Fruit fly (Drosophila melanogaster) whole organism, embryonic: ENCODE data around the gene CG43407.

Experiments
- B-H2 ChIP-seq: fragments of 200-800 bp; sonication (Bioruptor generic); optimal IDR thresholded peaks from 2 replicates; lab custom pipeline; 2018; ENCODE audit warnings: missing biosample characterization, mild to moderate bottlenecking, missing genetic modification characterization
- CG10209 ChIP-seq: fragments of 200-800 bp; sonication (Bioruptor generic); optimal IDR thresholded peaks from 3 replicates; lab custom pipeline; 2017; ENCODE audit warnings: missing biosample characterization, mild to moderate bottlenecking, missing genetic modification characterization, missing genetic modification reagents
- CG10321 ChIP-seq: fragments of 200-800 bp; sonication (Bioruptor generic); IDR thresholded peaks from 2 replicates; pipeline ENCODE4 v1.3.6; 2022; ENCODE audit warnings: missing biosample characterization, missing genetic modification characterization
- CG11093 ChIP-seq: fragments of 200-800 bp; sonication (Bioruptor generic); IDR thresholded peaks from 3 replicates; pipeline ENCODE4 v1.3.6; 2022; ENCODE audit warnings: missing biosample characterization, missing genetic modification characterization
- CG12071 ChIP-seq: fragments of 200-800 bp; sonication (Bioruptor generic); optimal IDR thresholded peaks from 3 replicates; lab custom pipeline; 2018; ENCODE audit warnings: missing biosample characterization, mild to moderate bottlenecking, missing genetic modification characterization
- CG12236 ChIP-seq: fragments of 200-800 bp; sonication (Bioruptor generic); optimal IDR thresholded peaks from 2 replicates; lab custom pipeline; 2016; ENCODE audit warnings: missing biosample characterization, missing genetic modification characterization
- CG13123 ChIP-seq: fragments of 200-800 bp; sonication (Bioruptor generic); optimal IDR thresholded peaks from 2 replicates; lab custom pipeline; 2016; ENCODE audit warnings: missing biosample characterization, missing genetic modification characterization
- CG16863 ChIP-seq: fragments of 200-800 bp; sonication (Bioruptor generic); optimal IDR thresholded peaks from 3 replicates; lab custom pipeline; 2016; ENCODE audit warnings: missing biosample characterization, missing genetic modification characterization
- CG17359 ChIP-seq: fragments of 200-800 bp; sonication (Bioruptor generic); optimal IDR thresholded peaks from 3 replicates; lab custom pipeline; 2018; ENCODE audit warnings: missing biosample characterization, mild to moderate bottlenecking, missing genetic modification characterization, moderate library complexity
- CG31441 ChIP-seq: fragments of 200-800 bp; sonication (Bioruptor generic); IDR thresholded peaks from 2 replicates; pipeline ENCODE4 v1.3.6; 2022; ENCODE audit warnings: missing biosample characterization, missing genetic modification characterization
- CG4854 ChIP-seq: fragments of 200-800 bp; sonication (Bioruptor generic); optimal IDR thresholded peaks from 2 replicates; lab custom pipeline; 2016; ENCODE audit warnings: missing biosample characterization, missing genetic modification characterization, inconsistent platforms
- CG5180 ChIP-seq: fragments of 200-800 bp; sonication (Bioruptor generic); optimal IDR thresholded peaks from 3 replicates; lab custom pipeline; 2017; ENCODE audit warnings: missing biosample characterization, missing genetic modification characterization, mild to moderate bottlenecking, moderate library complexity, missing genetic modification reagents
- CG6175 ChIP-seq: fragments of 200-800 bp; sonication (Bioruptor generic); IDR thresholded peaks from 3 replicates; pipeline ENCODE4 v1.3.6; 2022; ENCODE audit warnings: missing biosample characterization, missing genetic modification characterization
- CG6254 ChIP-seq: fragments of 200-800 bp; sonication (Bioruptor generic); optimal IDR thresholded peaks from 3 replicates; lab custom pipeline; 2017; ENCODE audit warnings: mild to moderate bottlenecking, missing biosample characterization, missing genetic modification reagents, missing genetic modification characterization
- CG6791 ChIP-seq: fragments of 200-800 bp; sonication (Bioruptor generic); IDR thresholded peaks from 3 replicates; pipeline ENCODE4 v1.3.6; 2022; ENCODE audit warnings: missing biosample characterization, missing genetic modification characterization; ENCODE audit not compliant: partially characterized antibody
- CG8765 ChIP-seq: fragments of 200-800 bp; sonication (Bioruptor generic); IDR thresholded peaks from 2 replicates; pipeline ENCODE4 v1.3.6; 2022; ENCODE audit warnings: missing biosample characterization, missing genetic modification characterization
- CG9932 ChIP-seq: fragments of 200-800 bp; sonication (Bioruptor generic); IDR thresholded peaks from 2 replicates; pipeline ENCODE4 v1.3.6; 2022; ENCODE audit warnings: missing biosample characterization, missing genetic modification characterization
- CHES-1-like ChIP-seq: fragments of 200-800 bp; sonication (Bioruptor generic); optimal IDR thresholded peaks from 2 replicates; lab custom pipeline; 2016; ENCODE audit warnings: missing biosample characterization, missing genetic modification characterization
- CTCF ChIP-seq: fragments of 200-800 bp; sonication (Bioruptor generic); optimal IDR thresholded peaks from 2 replicates; lab custom pipeline; 2017; ENCODE audit warnings: missing biosample characterization, mild to moderate bottlenecking, missing genetic modification characterization, moderate library complexity
- Dek ChIP-seq: fragments of 200-800 bp; sonication (Bioruptor generic); optimal IDR thresholded peaks from 3 replicates; lab custom pipeline; 2019; ENCODE audit warnings: missing biosample characterization, mild to moderate bottlenecking, missing genetic modification characterization, moderate library complexity
- Dip3 ChIP-seq: fragments of 200-800 bp; sonication (Bioruptor generic); optimal IDR thresholded peaks from 3 replicates; lab custom pipeline; 2016; ENCODE audit warnings: missing biosample characterization, missing genetic modification characterization
- Eip74EF ChIP-seq, 2 experiments: fragments of 200-800 bp in 1 of 2; fragments of >200 bp in 1 of 2; sonication (Bioruptor generic) in 1 of 2; optimal IDR thresholded peaks; 2 replicates each; lab custom pipeline; 2017 to 2019; ENCODE audit warnings: missing biosample characterization in 2 of 2, missing genetic modification characterization in 2 of 2, mild to moderate bottlenecking in 1 of 2, moderate library complexity in 1 of 2
- Fer1 ChIP-seq: fragments of 200-800 bp; sonication (Bioruptor generic); optimal IDR thresholded peaks from 2 replicates; lab custom pipeline; 2017; ENCODE audit warnings: missing biosample characterization, mild to moderate bottlenecking, missing genetic modification characterization
- GATAe ChIP-seq: fragments of 200-800 bp; sonication (Bioruptor generic); conservative IDR thresholded peaks from 2 replicates; pipeline ENCODE4 v1.3.6; 2022; ENCODE audit warnings: missing biosample characterization, missing genetic modification characterization
- HmgZ ChIP-seq: fragments of 200-800 bp; sonication (Bioruptor generic); optimal IDR thresholded peaks from 2 replicates; lab custom pipeline; 2018; ENCODE audit warnings: missing biosample characterization, mild to moderate bottlenecking, missing genetic modification characterization
- Hr3 ChIP-seq: fragments of 200-800 bp; sonication (Bioruptor generic); optimal IDR thresholded peaks from 3 replicates; lab custom pipeline; 2016; ENCODE audit warnings: missing biosample characterization, missing genetic modification characterization
- Mad ChIP-seq: fragments of 200-800 bp; sonication (Bioruptor generic); optimal IDR thresholded peaks from 2 replicates; lab custom pipeline; 2016; ENCODE audit warnings: missing biosample characterization, missing genetic modification characterization
- Oli ChIP-seq: fragments of 200-800 bp; sonication (Bioruptor generic); optimal IDR thresholded peaks from 2 replicates; lab custom pipeline; 2018; ENCODE audit warnings: missing biosample characterization, mild to moderate bottlenecking, missing genetic modification characterization, moderate library complexity
- Xrp1 ChIP-seq: fragments of 200-800 bp; sonication (Bioruptor generic); IDR thresholded peaks from 2 replicates; pipeline ENCODE4 v1.3.6; 2022; ENCODE audit warnings: missing biosample characterization, missing genetic modification characterization
- da ChIP-seq: fragments of 200-800 bp; sonication (Bioruptor generic); optimal IDR thresholded peaks from 2 replicates; lab custom pipeline; 2016; ENCODE audit warnings: missing biosample characterization, missing genetic modification characterization
- dysf ChIP-seq: fragments of 200-800 bp; sonication (Bioruptor generic); IDR thresholded peaks from 3 replicates; pipeline ENCODE4 v1.3.6; 2022; ENCODE audit warnings: missing biosample characterization, missing genetic modification characterization
- ems ChIP-seq: fragments of 200-800 bp; sonication (Bioruptor generic); optimal IDR thresholded peaks from 3 replicates; lab custom pipeline; 2016; ENCODE audit warnings: missing biosample characterization, missing genetic modification characterization
- insv ChIP-seq, 2 experiments: fragments of 200-800 bp; sonication (Bioruptor generic); optimal IDR thresholded peaks; 3 replicates each; lab custom pipeline; 2016 to 2018; ENCODE audit warnings: missing biosample characterization in 2 of 2, missing genetic modification characterization in 2 of 2
- kay ChIP-seq: fragments of 200-800 bp; sonication (Bioruptor generic); optimal IDR thresholded peaks from 2 replicates; lab custom pipeline; 2016; ENCODE audit warnings: missing biosample characterization, missing genetic modification characterization
- klu ChIP-seq: fragments of 200-800 bp; sonication (Bioruptor generic); IDR thresholded peaks from 2 replicates; pipeline ENCODE4 v1.3.6; 2022; ENCODE audit warnings: missing biosample characterization, missing genetic modification characterization
- kni ChIP-seq: fragments of 200-800 bp; sonication (Bioruptor generic); optimal IDR thresholded peaks from 3 replicates; lab custom pipeline; 2017; ENCODE audit warnings: mild to moderate bottlenecking, missing biosample characterization, missing genetic modification reagents, missing genetic modification characterization
- lab ChIP-seq: fragments of 200-800 bp; sonication (Bioruptor generic); optimal IDR thresholded peaks from 3 replicates; lab custom pipeline; 2017; ENCODE audit warnings: missing biosample characterization, missing genetic modification characterization, mild to moderate bottlenecking, moderate library complexity, missing genetic modification reagents
- lola ChIP-seq, 3 experiments: fragments of >200 bp in 2 of 3; fragments of 200-800 bp in 1 of 3; sonication (Bioruptor generic) in 1 of 3; optimal IDR thresholded peaks; 2 replicates each; lab custom pipeline; 2017 to 2019; ENCODE audit warnings: missing biosample characterization in 3 of 3, missing genetic modification characterization in 3 of 3, mild to moderate bottlenecking in 1 of 3, moderate library complexity in 1 of 3
- luna ChIP-seq: fragments of 200-800 bp; sonication (Bioruptor generic); optimal IDR thresholded peaks from 2 replicates; lab custom pipeline; 2016; ENCODE audit warnings: missing biosample characterization, missing genetic modification characterization
- nom ChIP-seq: fragments of 200-800 bp; sonication (Bioruptor generic); optimal IDR thresholded peaks from 2 replicates; lab custom pipeline; 2017; ENCODE audit warnings: missing biosample characterization, missing genetic modification characterization, mild to moderate bottlenecking, moderate library complexity, missing genetic modification reagents
- p53 ChIP-seq: fragments of 200-800 bp; sonication (Bioruptor generic); optimal IDR thresholded peaks from 2 replicates; lab custom pipeline; 2016; ENCODE audit warnings: missing biosample characterization, missing genetic modification characterization
- pho ChIP-seq: fragments of 200-800 bp; sonication (Bioruptor generic); optimal IDR thresholded peaks from 2 replicates; lab custom pipeline; 2016; ENCODE audit warnings: missing biosample characterization, missing genetic modification characterization
- prd ChIP-seq, 3 experiments: fragments of >200 bp in 2 of 3; fragments of 200-800 bp in 1 of 3; sonication (Bioruptor generic) in 1 of 3; optimal IDR thresholded peaks in 2 of 3; IDR thresholded peaks in 1 of 3; 2 replicates in 2 of 3; 3 replicates in 1 of 3; pipeline versions ENCODE4 v1.3.6 to Lab custom; 2017 to 2022; ENCODE audit warnings: missing biosample characterization in 1 of 3, missing genetic modification characterization in 1 of 3
- ranshi ChIP-seq: fragments of 200-800 bp; sonication (Bioruptor generic); IDR thresholded peaks from 2 replicates; pipeline ENCODE4 v1.3.6; 2022; ENCODE audit warnings: missing biosample characterization, missing genetic modification characterization
- sens ChIP-seq: fragments of 200-800 bp; sonication (Bioruptor generic); peaks from one replicate; lab custom pipeline; 2016; ENCODE audit warnings: missing biosample characterization, missing genetic modification characterization
- so ChIP-seq: fragments of 200-800 bp; sonication (Bioruptor generic); IDR thresholded peaks from 3 replicates; pipeline ENCODE4 v1.3.6; 2022; ENCODE audit warnings: missing biosample characterization, missing genetic modification characterization
- stwl ChIP-seq: fragments of 200-800 bp; sonication (Bioruptor generic); optimal IDR thresholded peaks from 3 replicates; lab custom pipeline; 2018; ENCODE audit warnings: missing biosample characterization, mild to moderate bottlenecking, missing genetic modification characterization, moderate library complexity
- sug ChIP-seq: fragments of 200-800 bp; optimal IDR thresholded peaks from 2 replicates; lab custom pipeline; 2019; ENCODE audit warnings: missing biosample characterization, mild to moderate bottlenecking, missing genetic modification characterization, moderate library complexity
- ttk ChIP-seq: fragments of 200-800 bp; sonication (Bioruptor generic); IDR thresholded peaks from 2 replicates; pipeline ENCODE4 v2.1.2; 2022; ENCODE audit warnings: missing biosample characterization, missing genetic modification characterization
- z ChIP-seq: fragments of 200-800 bp; sonication (Bioruptor generic); IDR thresholded peaks from 3 replicates; pipeline ENCODE4 v1.3.6; 2022; ENCODE audit warnings: missing biosample characterization, missing genetic modification characterization

CG43407 gene

dm6 chr3L:19041665-19042385 lies 11.4 kb downstream of the CG43407 start (continued):
- TF ChIP-seq lab (GFP tag; lab: Kevin White, UChicago) (no peak), CG31441 (GFP tag; lab: Robert Waterston, UW) (peak; percentile 61; the same call in 1 of the 2 replicates), CG5180 (GFP tag; lab: Kevin White, UChicago) (peak; percentile 75), CG6254 (GFP tag; lab: Kevin White, UChicago) (peak; percentile 29), pho (GFP tag; lab: Kevin White, UChicago) (no peak), CTCF (GFP tag; lab: Kevin White, UChicago) (peak; percentile 17), CG16863 (peak; percentile 5), nom (peak; percentile 54), GATAe (GFP tag; lab: Robert Waterston, UW) (no peak), CG6791 (GFP tag; lab: Robert Waterston, UW) (0 out of 3 replicates have a peak, but pooled peaks have one; percentile 24), ems (GFP tag; lab: Kevin White, UChicago) (peak; percentile 12), CG4854 (GFP tag; lab: Kevin White, UChicago) (no peak), B-H2 (GFP tag; lab: Kevin White, UChicago) (no peak), CG9932 (GFP tag; lab: Robert Waterston, UW) (no peak), da (GFP tag; lab: Kevin White, UChicago) (no peak), CG12071 (GFP tag; lab: Kevin White, UChicago) (no peak), Dip3 (GFP tag; lab: Kevin White, UChicago) (no peak), CHES-1-like (GFP tag; lab: Kevin White, UChicago) (no peak), HmgZ (no peak), CG6175 (no peak), CG17359 (tag; lab: Kevin White, UChicago) (peak; percentile 24), z (GFP tag; lab: Robert Waterston, UW) (peak; percentile 7; the same call in 1 of the 3 replicates), CG10321 (no peak), CG13123 (GFP tag; lab: Kevin White, UChicago) (no peak), Eip74EF (GFP tag; optimal IDR thresholded peaks at IDR 0.05; lab: Kevin White, UChicago) (no peak), luna (GFP tag; lab: Kevin White, UChicago) (no peak), Oli (tag; lab: Kevin White, UChicago) (peak; percentile 64), ttk (no peak), Mad (no peak), lola (GFP tag; optimal IDR thresholded peaks at IDR 0.05; lab: Kevin White, UChicago) (peak in 1 of 3 experiments; percentile 19), p53 (GFP tag; lab: Kevin White, UChicago) (no peak), Fer1 (GFP tag; lab: Kevin White, UChicago) (peak; percentile 17), prd (optimal IDR thresholded peaks at IDR 0.05; lab: Kevin White, UChicago) (no peak), prd (GFP tag; IDR thresholded peaks at IDR 0.05; lab: Robert Waterston, UW) (peak; percentile 17; the same call in 1 of the 3 replicates), klu (GFP tag; lab: Robert Waterston, UW) (no peak), CG12236 (GFP tag; lab: Kevin White, UChicago) (no peak), kni (GFP tag; lab: Kevin White, UChicago) (peak; percentile 56), dysf (GFP tag; lab: Robert Waterston, UW) (peak; percentile 26; the same call in 1 of the 3 replicates), Xrp1 (GFP tag; lab: Robert Waterston, UW) (no peak; the same call in 1 of the 2 replicates), CG8765 (GFP tag; lab: Robert Waterston, UW) (no peak), kay (GFP tag; lab: Kevin White, UChicago) (no peak), CG11093 (GFP tag; lab: Robert Waterston, UW) (no peak), Hr3 (peak; percentile 32), Dek (tag; lab: Kevin White, UChicago) (no peak), stwl (no peak), insv (GFP tag; optimal IDR thresholded peaks at IDR 0.05; lab: Kevin White, UChicago) (no peak), ranshi (no peak), sens (GFP tag; lab: Kevin White, UChicago) (peak; percentile 83), CG10209 (GFP tag; lab: Kevin White, UChicago) (peak; percentile 67), sug (no peak), so (GFP tag; lab: Robert Waterston, UW) (no peak)
